Worm (Caenorhabditis elegans): ENCODE measurements around the gene nspg-3.

DNA sequence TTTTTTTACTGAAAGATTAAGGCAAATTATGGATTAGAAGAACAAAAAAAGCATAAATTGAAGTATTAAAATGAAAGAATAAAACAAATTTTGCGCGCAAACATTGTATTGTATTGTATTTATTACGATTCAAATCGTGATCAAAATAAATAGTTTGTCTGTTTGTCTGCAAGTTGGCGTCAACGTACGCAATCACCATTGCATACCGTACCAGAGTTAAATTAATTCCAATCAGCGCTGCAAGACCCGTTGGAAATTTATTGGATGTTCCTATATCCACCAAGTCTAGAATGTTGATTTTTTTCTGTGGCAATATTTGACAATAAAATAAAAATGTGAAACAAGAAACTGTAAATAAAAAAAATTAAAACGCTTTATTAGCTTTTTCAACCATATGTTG lies 21.6 kb downstream of the nspg-3 start, which contains the start of gene heri-1:
- no peak for TF ChIP-seq lin-39 (tag; optimal IDR thresholded peaks at IDR 0.05)
- TF ChIP-seq R02D3.7 (tag; optimal IDR thresholded peaks at IDR 0.05), result no peak
- TF ChIP-seq ama-1 (optimal IDR thresholded peaks at IDR 0.05), result no peak
- TF ChIP-seq alr-1 (tag; optimal IDR thresholded peaks at IDR 0.05), result no peak
- TF ChIP-seq elt-3 (tag; optimal IDR thresholded peaks at IDR 0.05), result no peak
- TF ChIP-seq ztf-11 (tag; optimal IDR thresholded peaks at IDR 0.05), result no peak
- TF ChIP-seq snpc-4 (tag; optimal IDR thresholded peaks at IDR 0.05), result no peak
- no peak for TF ChIP-seq nhr-11 (tag; optimal IDR thresholded peaks at IDR 0.05)
- TF ChIP-seq peb-1 (tag; optimal IDR thresholded peaks at IDR 0.05), result no peak
- TF ChIP-seq blmp-1 (tag; optimal IDR thresholded peaks at IDR 0.05; ENCODE audit: insufficient read depth), result no peak
- no peak for TF ChIP-seq nhr-23 (tag; optimal IDR thresholded peaks at IDR 0.05)
- no peak for TF ChIP-seq fos-1 (tag; optimal IDR thresholded peaks at IDR 0.05)
- TF ChIP-seq skn-1 (tag; optimal IDR thresholded peaks at IDR 0.05), result no peak
- TF ChIP-seq ceh-82 (tag; optimal IDR thresholded peaks at IDR 0.05), result no peak
